Worm (Caenorhabditis elegans) whole organism, L4/young adult: Measurements from ENCODE around the gene F10G7.9.

Source experiments
- W03F9.2 ChIP-seq: fragments of 150-350 bp; optimal IDR thresholded peaks from 2 replicates; lab custom pipeline; 2014; ENCODE audit warnings: missing biosample characterization, missing genetic modification characterization
- him-1 ChIP-seq: sonication (generic microtip); optimal IDR thresholded peaks from 2 replicates; lab custom pipeline; 2016; ENCODE audit warnings: missing genotype, missing genetic modification reagents, missing genetic modification characterization, missing compliant biosample characterization

DNA sequence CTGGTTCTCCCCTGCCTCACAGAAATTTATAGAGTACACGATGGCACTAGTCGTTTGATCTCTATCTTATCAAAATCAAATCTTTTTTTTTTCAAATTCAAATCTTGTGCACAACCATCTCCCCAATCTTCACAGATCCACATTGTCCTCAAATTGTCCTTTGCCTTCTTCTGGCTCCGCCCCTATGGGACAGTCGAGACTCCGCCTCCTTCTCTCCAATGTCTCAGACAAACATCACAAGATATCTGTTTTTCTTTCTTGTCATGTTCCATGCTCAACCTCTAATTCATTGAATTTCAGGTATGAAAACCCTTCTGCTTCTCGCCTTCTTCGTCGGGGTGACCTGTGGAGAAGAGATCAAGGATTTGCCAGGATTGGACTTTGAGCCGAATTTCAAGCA is 31.1 kb upstream of the F10G7.9 start, which contains the start of gene ctsa-1.1:
- TF ChIP-seq him-1 (tag; lab: Kevin White, UChicago) (no peak), W03F9.2 (tag; lab: Kevin White, UChicago) (no peak)
